Worm (Caenorhabditis elegans): ENCODE data around the gene bus-2.

The bus-2 gene

ce11 chrIV:1751243-1751642 is 51.5 kb downstream of the bus-2 start (continued):
- no peak for TF ChIP-seq rcor-1 (GFP tag; IDR thresholded peaks at IDR 0.05)
- TF ChIP-seq sdz-38 (tag; optimal IDR thresholded peaks at IDR 0.05), result no peak
- TF ChIP-seq somi-1 (GFP tag; optimal IDR thresholded peaks at IDR 0.05), result no peak
- TF ChIP-seq ama-1 (optimal IDR thresholded peaks at IDR 0.05), result no peak
- TF ChIP-seq ama-1 (GFP tag; optimal IDR thresholded peaks at IDR 0.05), result no peak
- TF ChIP-seq snpc-3.4 (tag; optimal IDR thresholded peaks at IDR 0.05), result no peak
- TF ChIP-seq F57C9.4 (tag; optimal IDR thresholded peaks at IDR 0.05), result no peak
- no peak for TF ChIP-seq hsf-1 (GFP tag; IDR thresholded peaks at IDR 0.05)
- no peak for TF ChIP-seq pbrm-1 (GFP tag; IDR thresholded peaks at IDR 0.05)
- TF ChIP-seq B0035.1 (tag; optimal IDR thresholded peaks at IDR 0.05), result no peak

Measured in whole organism, young adult.